Worm (Caenorhabditis elegans) whole organism, L4/young adult: Measurements from ENCODE around the gene T10B10.4.

Experiments used
- W03F9.2 ChIP-seq: fragments of 150-350 bp; optimal IDR thresholded peaks from 2 replicates; lab custom pipeline; 2014; ENCODE audit warnings: missing biosample characterization, missing genetic modification characterization
- dao-5 ChIP-seq: sonication (generic microtip); optimal IDR thresholded peaks from 2 replicates; lab custom pipeline; 2016; ENCODE audit warnings: missing genotype, missing genetic modification characterization, moderate library complexity, missing compliant biosample characterization
- him-1 ChIP-seq: sonication (generic microtip); optimal IDR thresholded peaks from 2 replicates; lab custom pipeline; 2016; ENCODE audit warnings: missing genotype, missing genetic modification reagents, missing genetic modification characterization, missing compliant biosample characterization

- TF ChIP-seq W03F9.2 (tag; lab: Kevin White, UChicago) (no peak), dao-5 (tag; lab: Kevin White, UChicago) (no peak), him-1 (tag; lab: Kevin White, UChicago) (no peak)
Observed at ce11 chrX:15215272-15215671, 25.3 kb downstream of the T10B10.4 start.
